Fruit fly (Drosophila melanogaster): ENCODE results near the gene vilya.

vilya gene

DNA sequence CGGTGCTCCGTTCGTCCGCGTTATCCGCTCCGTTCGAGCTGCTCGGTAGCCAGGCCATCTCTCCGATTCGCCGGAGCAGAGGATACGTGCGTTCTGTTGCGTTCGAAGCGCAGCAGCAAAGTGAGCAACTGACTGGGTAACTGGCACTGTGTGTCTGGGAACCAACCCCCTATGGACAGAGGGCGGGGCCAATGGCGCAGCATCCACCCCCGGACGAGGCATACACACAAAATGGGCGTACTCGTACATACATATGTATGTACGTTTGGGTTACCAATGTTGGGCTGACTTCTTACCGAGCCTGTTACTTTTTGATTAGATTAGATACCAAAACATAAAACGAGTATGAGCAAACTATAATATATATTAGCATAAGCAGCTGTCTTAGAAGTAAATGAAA, 44.9 kb upstream of the vilya start, which contains the start of gene HLH3B (continued):
- TF ChIP-seq CG18599 (GFP tag; optimal IDR thresholded peaks at IDR 0.05), result no peak
- no peak for TF ChIP-seq Gsc (GFP tag; IDR thresholded peaks at IDR 0.05)
- TF ChIP-seq ab (GFP tag; optimal IDR thresholded peaks at IDR 0.05), result no peak
- no peak for TF ChIP-seq CG8388 (GFP tag; optimal IDR thresholded peaks at IDR 0.05)
- TF ChIP-seq CG18011 (GFP tag; optimal IDR thresholded peaks at IDR 0.05), result no peak
- TF ChIP-seq seq (GFP tag; IDR thresholded peaks at IDR 0.05), result peak; percentile 51; the same call in 1 of the 2 replicates
- TF ChIP-seq CG2712 (tag; optimal IDR thresholded peaks at IDR 0.05), result no peak
- TF ChIP-seq CG32767 (GFP tag; IDR thresholded peaks at IDR 0.05), result peak; percentile 60; the same call in 1 of the 2 replicates
- TF ChIP-seq Ada2b (GFP tag; IDR thresholded peaks at IDR 0.05), result no peak

DNA sequence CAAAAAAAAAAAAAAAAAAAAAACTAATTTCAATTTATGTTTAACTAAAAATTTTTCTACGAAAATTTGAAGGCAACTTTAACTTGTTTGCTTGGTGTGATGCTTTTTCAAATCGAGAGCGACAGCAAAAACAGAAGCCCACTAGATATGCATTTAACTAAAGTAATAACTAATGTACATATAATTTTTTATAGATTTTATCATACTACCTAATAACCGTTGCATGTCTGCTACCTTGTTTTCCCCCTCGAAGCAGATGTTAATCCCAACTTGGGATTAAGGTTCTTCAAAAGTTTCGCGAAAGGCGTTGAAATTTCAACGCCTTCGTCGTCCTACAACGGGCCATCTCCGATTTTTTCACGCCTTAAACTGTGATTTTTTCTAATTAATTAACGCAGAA, 43.6 kb upstream of the vilya start, which contains the start of gene CG2652:
TSS of gene CG2652 (minus strand) at position 101 of the 400 bp plus-strand sequence.
- no peak for TF ChIP-seq Eip74EF (GFP tag; optimal IDR thresholded peaks at IDR 0.05)
- TF ChIP-seq Taf1 (GFP tag; IDR thresholded peaks at IDR 0.05), result no peak
- TF ChIP-seq ind (GFP tag; optimal IDR thresholded peaks at IDR 0.05), result no peak
- TF ChIP-seq Trl (optimal IDR thresholded peaks at IDR 0.05), result no peak
- no peak for TF ChIP-seq Trl (GFP tag; optimal IDR thresholded peaks at IDR 0.05)
- no peak for TF ChIP-seq tgo (GFP tag; IDR thresholded peaks at IDR 0.05)
- no peak for TF ChIP-seq CG12071 (GFP tag; optimal IDR thresholded peaks at IDR 0.05)
- TF ChIP-seq lab (GFP tag; optimal IDR thresholded peaks at IDR 0.05), result no peak
- TF ChIP-seq Dp (GFP tag; optimal IDR thresholded peaks at IDR 0.05), result no peak
- no peak for TF ChIP-seq abd-A (tag; optimal IDR thresholded peaks at IDR 0.05)
- TF ChIP-seq ro (GFP tag; IDR thresholded peaks at IDR 0.05), result no peak
- no peak for TF ChIP-seq PHDP (tag; optimal IDR thresholded peaks at IDR 0.05)
- TF ChIP-seq CG3726 (GFP tag; IDR thresholded peaks at IDR 0.05), result no peak
- TF ChIP-seq jing (GFP tag; optimal IDR thresholded peaks at IDR 0.05), result no peak
- no peak for TF ChIP-seq Tbp (GFP tag; optimal IDR thresholded peaks at IDR 0.05)

DNA sequence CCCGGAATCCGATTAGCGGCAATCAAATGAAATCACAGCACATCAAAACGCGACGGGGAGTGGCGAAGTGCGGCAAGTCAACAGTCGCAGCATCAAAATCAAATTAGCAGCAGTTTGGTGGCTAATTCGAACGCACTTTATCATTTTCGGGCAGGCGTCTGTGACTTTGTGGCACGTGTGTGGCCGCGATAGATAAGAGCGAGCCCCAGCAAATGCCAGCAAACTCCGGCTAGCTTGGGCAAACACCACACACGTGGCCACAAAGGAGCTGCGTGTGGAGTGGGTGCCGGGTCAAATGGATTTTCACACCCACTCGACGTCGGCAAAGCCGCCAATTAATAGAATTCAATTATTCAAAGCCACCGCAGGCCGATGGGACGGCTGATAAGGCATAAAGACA, 42.6 kb upstream of the vilya start:
- TF ChIP-seq Doc2 (GFP tag; IDR thresholded peaks at IDR 0.05) (no peak), pho (GFP tag; optimal IDR thresholded peaks at IDR 0.05) (no peak), CG11456 (GFP tag; IDR thresholded peaks at IDR 0.05) (no peak), CG2202 (tag; optimal IDR thresholded peaks at IDR 0.05) (no peak), CoRest (tag; optimal IDR thresholded peaks at IDR 0.05) (no peak), CG3281 (GFP tag; optimal IDR thresholded peaks at IDR 0.05) (no peak), Six4 (GFP tag; optimal IDR thresholded peaks at IDR 0.05) (no peak), fd96Cb (tag; optimal IDR thresholded peaks at IDR 0.05) (no peak), Ets65A (GFP tag) (no peak), CG11093 (GFP tag; IDR thresholded peaks at IDR 0.05) (no peak), mam (GFP tag; optimal IDR thresholded peaks at IDR 0.05) (no peak), nerfin-1 (tag; optimal IDR thresholded peaks at IDR 0.05) (peak; percentile 43), CG17912 (GFP tag; optimal IDR thresholded peaks at IDR 0.05) (no peak), nau (GFP tag; optimal IDR thresholded peaks at IDR 0.05) (no peak), pan (optimal IDR thresholded peaks at IDR 0.05) (no peak), pan (GFP tag; optimal IDR thresholded peaks at IDR 0.05 in 1 of 2, IDR thresholded peaks at IDR 0.05 in 1 of 2) (no peak), Hey (tag; optimal IDR thresholded peaks at IDR 0.05) (peak; percentile 93), oc (tag; optimal IDR thresholded peaks at IDR 0.05) (peak; percentile 61), kay (GFP tag; optimal IDR thresholded peaks at IDR 0.05) (no peak), Dip2 (GFP tag; IDR thresholded peaks at IDR 0.05) (no peak), Ssrp (tag; optimal IDR thresholded peaks at IDR 0.05) (no peak), hkb (optimal IDR thresholded peaks at IDR 0.05) (no peak), hkb (GFP tag; IDR thresholded peaks at IDR 0.05) (no peak)
